Fruit fly (Drosophila melanogaster): ENCODE measurements around the gene CG8997.

dm6 chr2L:13849125-13849524, 4.0 kb upstream of the CG8997 start, which contains the start of gene CG7968:
- no peak for TF ChIP-seq EcR (GFP tag; optimal IDR thresholded peaks at IDR 0.05)
- TF ChIP-seq rn (GFP tag; IDR thresholded peaks at IDR 0.05): no peak
- TF ChIP-seq Ets98B (GFP tag; IDR thresholded peaks at IDR 0.05): no peak
- TF ChIP-seq gl (tag; optimal IDR thresholded peaks at IDR 0.05): no peak
- TF ChIP-seq CG8159 (tag; optimal IDR thresholded peaks at IDR 0.05): no peak
- no peak for TF ChIP-seq CG9948 (tag; optimal IDR thresholded peaks at IDR 0.05)

Data from whole organism, pupa.